Worm (Caenorhabditis elegans) whole organism, L2 larva: Measurements from ENCODE around the gene srbc-59.
A peak's percentile ranks its signal among the peaks of the same experiment; 100 is the strongest.

Source experiments
- C34F6.9 ChIP-seq: fragments of 150-350 bp; optimal IDR thresholded peaks from 2 replicates; lab custom pipeline; 2014; ENCODE audit warnings: missing biosample characterization, missing genetic modification characterization
- F13H6.1 ChIP-seq: sonication (generic microtip); optimal IDR thresholded peaks from 2 replicates; lab custom pipeline; 2016; ENCODE audit warnings: missing genetic modification characterization, missing compliant biosample characterization
- R02D3.7 ChIP-seq: fragments of 150-350 bp; optimal IDR thresholded peaks from 2 replicates; lab custom pipeline; 2014; ENCODE audit warnings: missing biosample characterization, missing genetic modification characterization
- ZK546.5 ChIP-seq: sonication (generic microtip); optimal IDR thresholded peaks from 2 replicates; lab custom pipeline; 2017; ENCODE audit warnings: missing biosample characterization, missing genetic modification characterization
- alr-1 ChIP-seq: fragments of 150-350 bp; optimal IDR thresholded peaks from 2 replicates; lab custom pipeline; 2014; ENCODE audit warnings: missing biosample characterization, missing genetic modification characterization
- ama-1 ChIP-seq: fragments of 150-350 bp; optimal IDR thresholded peaks from 2 replicates; lab custom pipeline; 2018; ENCODE audit warnings: inconsistent platforms
- blmp-1 ChIP-seq: sonication (generic microtip); optimal IDR thresholded peaks from 2 replicates; lab custom pipeline; 2017; ENCODE audit warnings: missing genetic modification characterization, mild to moderate bottlenecking, missing compliant biosample characterization, antibody characterized with exemption, moderate library complexity; ENCODE audit not compliant: insufficient read depth
- ceh-16 ChIP-seq: fragments of 150-350 bp; optimal IDR thresholded peaks from 2 replicates; lab custom pipeline; 2014; ENCODE audit warnings: missing biosample characterization, missing genetic modification characterization
- ceh-82 ChIP-seq: fragments of 150-350 bp; optimal IDR thresholded peaks from 2 replicates; lab custom pipeline; 2014; ENCODE audit warnings: missing biosample characterization, missing genetic modification characterization
- crh-2 ChIP-seq: sonication (generic microtip); optimal IDR thresholded peaks from 2 replicates; lab custom pipeline; 2017; ENCODE audit warnings: missing biosample characterization, missing genetic modification characterization
- dmd-4 ChIP-seq: sonication (generic microtip); optimal IDR thresholded peaks from 2 replicates; lab custom pipeline; 2017; ENCODE audit warnings: missing biosample characterization, missing genetic modification characterization
- egl-27 ChIP-seq: sonication (generic microtip); optimal IDR thresholded peaks from 3 replicates; lab custom pipeline; 2017; ENCODE audit warnings: missing biosample characterization, missing genetic modification reagents, missing genetic modification characterization
- elt-1 ChIP-seq: fragments of 150-350 bp; optimal IDR thresholded peaks from 2 replicates; lab custom pipeline; 2014; ENCODE audit warnings: missing biosample characterization, missing genetic modification characterization
- fos-1 ChIP-seq: fragments of 150-350 bp; optimal IDR thresholded peaks from 2 replicates; lab custom pipeline; 2014; ENCODE audit warnings: missing biosample characterization, missing genetic modification characterization
- gmeb-1 ChIP-seq: fragments of 150-350 bp; optimal IDR thresholded peaks from 2 replicates; lab custom pipeline; 2014; ENCODE audit warnings: missing biosample characterization, missing genetic modification characterization
- lin-11 ChIP-seq: fragments of 150-350 bp; sonication (generic microtip); optimal IDR thresholded peaks from 2 replicates; lab custom pipeline; 2014; ENCODE audit warnings: missing biosample characterization, missing genetic modification characterization, inconsistent platforms, mixed read lengths
- lin-13 ChIP-seq: fragments of 150-350 bp; optimal IDR thresholded peaks from 2 replicates; lab custom pipeline; 2014; ENCODE audit warnings: missing biosample characterization, missing genetic modification reagents, missing genetic modification characterization
- lin-39 ChIP-seq: fragments of 150-350 bp; optimal IDR thresholded peaks from 2 replicates; lab custom pipeline; 2014; ENCODE audit warnings: missing biosample characterization, missing genetic modification reagents, missing genetic modification characterization
- lsy-2 ChIP-seq, 2 experiments: fragments of 150-350 bp in 1 of 2; sonication (generic microtip) in 1 of 2; optimal IDR thresholded peaks; 2 replicates each; lab custom pipeline; 2014 to 2017; ENCODE audit warnings: missing biosample characterization in 2 of 2, missing genetic modification characterization in 2 of 2
- mbf-1 ChIP-seq: sonication (generic microtip); optimal IDR thresholded peaks from 2 replicates; lab custom pipeline; 2017; ENCODE audit warnings: missing biosample characterization, missing genetic modification characterization
- nhr-10 ChIP-seq: sonication (generic microtip); optimal IDR thresholded peaks from 2 replicates; lab custom pipeline; 2017; ENCODE audit warnings: missing biosample characterization, missing genetic modification characterization
- nhr-11 ChIP-seq: fragments of 150-350 bp; optimal IDR thresholded peaks from 2 replicates; lab custom pipeline; 2014; ENCODE audit warnings: missing biosample characterization, missing genetic modification characterization
- nhr-12 ChIP-seq: fragments of 150-350 bp; optimal IDR thresholded peaks from 2 replicates; lab custom pipeline; 2014; ENCODE audit warnings: missing biosample characterization, missing genetic modification characterization
- nhr-129 ChIP-seq: fragments of 150-350 bp; optimal IDR thresholded peaks from 2 replicates; lab custom pipeline; 2014; ENCODE audit warnings: missing biosample characterization, missing genetic modification characterization
- nhr-21 ChIP-seq: fragments of 150-350 bp; optimal IDR thresholded peaks from 2 replicates; lab custom pipeline; 2014; ENCODE audit warnings: missing biosample characterization, missing genetic modification characterization
- nhr-23 ChIP-seq: fragments of 150-350 bp; optimal IDR thresholded peaks from 2 replicates; lab custom pipeline; 2014; ENCODE audit warnings: missing biosample characterization, missing genetic modification reagents, missing genetic modification characterization
- nhr-237 ChIP-seq: fragments of 150-350 bp; optimal IDR thresholded peaks from 2 replicates; lab custom pipeline; 2014; ENCODE audit warnings: missing biosample characterization, missing genetic modification characterization
- nhr-25 ChIP-seq: fragments of 150-350 bp; sonication (generic microtip); optimal IDR thresholded peaks from 3 replicates; lab custom pipeline; 2014; ENCODE audit warnings: missing biosample characterization, missing genetic modification characterization
- nhr-77 ChIP-seq: fragments of 150-350 bp; optimal IDR thresholded peaks from 2 replicates; lab custom pipeline; 2014; ENCODE audit warnings: missing biosample characterization, missing genetic modification characterization
- peb-1 ChIP-seq: fragments of 150-350 bp; optimal IDR thresholded peaks from 2 replicates; lab custom pipeline; 2014; ENCODE audit warnings: missing biosample characterization, missing genetic modification characterization
- skn-1 ChIP-seq: sonication (generic microtip); optimal IDR thresholded peaks from 2 replicates; lab custom pipeline; 2017; ENCODE audit warnings: missing biosample characterization, missing genetic modification characterization
- sma-3 ChIP-seq: sonication (generic microtip); optimal IDR thresholded peaks from 2 replicates; lab custom pipeline; 2016; ENCODE audit warnings: missing genetic modification reagents, missing genetic modification characterization, missing compliant biosample characterization
- sma-9 ChIP-seq, 2 experiments: fragments of 150-350 bp in 1 of 2; sonication (generic microtip) in 1 of 2; optimal IDR thresholded peaks; 2 replicates each; lab custom pipeline; 2014 to 2016; ENCODE audit warnings: missing genetic modification characterization in 2 of 2, mild to moderate bottlenecking in 1 of 2, missing biosample characterization in 1 of 2, missing compliant biosample characterization in 1 of 2, missing genetic modification reagents in 1 of 2, moderate library complexity in 1 of 2
- unc-39 ChIP-seq: fragments of 150-350 bp; optimal IDR thresholded peaks from 2 replicates; lab custom pipeline; 2014; ENCODE audit warnings: missing biosample characterization, missing genetic modification characterization
- unc-55 ChIP-seq: fragments of 150-350 bp; sonication (generic microtip); optimal IDR thresholded peaks from 3 replicates; lab custom pipeline; 2014; ENCODE audit warnings: missing biosample characterization, missing genetic modification reagents, missing genetic modification characterization
- unc-62 ChIP-seq: fragments of 150-350 bp; optimal IDR thresholded peaks from 2 replicates; lab custom pipeline; 2014; ENCODE audit warnings: missing biosample characterization, missing genetic modification reagents, missing genetic modification characterization
- zag-1 ChIP-seq: fragments of 150-350 bp; optimal IDR thresholded peaks from 2 replicates; lab custom pipeline; 2014; ENCODE audit warnings: missing biosample characterization, missing genetic modification characterization
- ztf-1 ChIP-seq: fragments of 200-800 bp; sonication (Bioruptor generic); conservative IDR thresholded peaks from 2 replicates; pipeline ENCODE4 v1.3.6; 2022; ENCODE audit warnings: missing genetic modification characterization, missing compliant biosample characterization
- ztf-11 ChIP-seq: sonication (generic microtip); optimal IDR thresholded peaks from 2 replicates; lab custom pipeline; 2017; ENCODE audit warnings: missing biosample characterization, missing genetic modification characterization
- ztf-4 ChIP-seq: fragments of 150-350 bp; optimal IDR thresholded peaks from 2 replicates; lab custom pipeline; 2014; ENCODE audit warnings: missing biosample characterization, missing genetic modification characterization

The srbc-59 gene

DNA sequence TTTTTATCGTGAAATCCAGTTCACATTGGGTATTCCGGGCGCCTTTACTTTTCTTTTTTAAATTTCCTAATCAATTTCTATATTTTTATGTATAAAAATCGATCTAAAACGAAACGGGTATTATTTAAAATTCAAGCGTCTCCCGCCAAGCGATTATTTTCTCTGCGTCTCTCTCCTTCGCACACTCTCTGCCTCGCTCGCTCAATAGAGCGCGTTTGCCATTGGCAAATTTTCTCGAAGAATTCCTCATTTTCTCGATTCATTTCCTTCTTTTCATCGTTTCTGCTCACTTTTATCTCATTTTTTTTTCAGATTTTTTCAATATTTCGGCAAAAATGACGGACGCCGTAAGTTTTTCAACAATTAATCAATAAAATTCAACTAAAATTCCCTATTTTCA, 5.2 kb upstream of the srbc-59 start, which contains the start of gene sti-1 (continued):
- no peak for TF ChIP-seq ceh-16 (tag; lab: Kevin White, UChicago)
- TF ChIP-seq skn-1 (tag; lab: Kevin White, UChicago), result no peak
- TF ChIP-seq nhr-25 (tag; lab: Kevin White, UChicago), result peak; percentile 69
- TF ChIP-seq nhr-21, result peak; percentile 81
- peak; percentile 72 for TF ChIP-seq egl-27 (tag; lab: Kevin White, UChicago)
- TF ChIP-seq nhr-12, result no peak
- TF ChIP-seq lin-11 (tag; lab: Kevin White, UChicago), result peak; percentile 79
- no peak for TF ChIP-seq dmd-4 (tag; lab: Kevin White, UChicago)
- peak; percentile 9 for TF ChIP-seq unc-62 (GFP tag; lab: Kevin White, UChicago)
- TF ChIP-seq unc-39 (tag; lab: Kevin White, UChicago), result no peak
- peak; percentile 66 for TF ChIP-seq fos-1 (tag; lab: Kevin White, UChicago)
- TF ChIP-seq crh-2 (tag; lab: Kevin White, UChicago), result peak; percentile 90
- TF ChIP-seq alr-1 (tag; lab: Kevin White, UChicago), result no peak
- TF ChIP-seq ZK546.5 (tag; lab: Kevin White, UChicago), result no peak
- peak; percentile 89 for TF ChIP-seq sma-9 (GFP tag; optimal IDR thresholded peaks at IDR 0.05; lab: Kevin White, UChicago)
- no peak for TF ChIP-seq sma-9 (tag; optimal IDR thresholded peaks at IDR 0.05; lab: Kevin White, UChicago)
- peak; percentile 80 for TF ChIP-seq F13H6.1

DNA sequence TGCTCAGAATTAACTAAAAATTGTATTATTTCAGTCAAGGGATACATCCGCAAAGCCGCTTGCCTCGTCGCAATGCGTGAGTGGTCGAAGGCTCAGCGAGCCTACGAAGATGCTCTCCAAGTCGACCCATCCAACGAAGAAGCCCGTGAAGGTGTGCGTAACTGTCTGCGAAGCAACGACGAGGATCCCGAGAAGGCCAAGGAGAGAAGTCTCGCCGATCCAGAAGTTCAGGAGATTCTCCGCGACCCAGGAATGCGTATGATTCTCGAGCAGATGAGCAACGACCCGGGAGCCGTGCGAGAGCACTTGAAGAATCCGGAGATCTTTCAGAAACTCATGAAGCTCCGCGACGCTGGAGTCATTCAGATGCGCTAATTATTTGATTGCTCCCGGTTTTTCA, 4.1 kb upstream of the srbc-59 start:
- TF ChIP-seq nhr-12, result no peak
- no peak for TF ChIP-seq nhr-23 (tag; lab: Kevin White, UChicago)
- no peak for TF ChIP-seq F13H6.1
- TF ChIP-seq nhr-237 (tag; lab: Kevin White, UChicago), result no peak
- TF ChIP-seq zag-1 (tag; lab: Kevin White, UChicago), result no peak
- no peak for TF ChIP-seq gmeb-1 (tag; lab: Kevin White, UChicago)
- no peak for TF ChIP-seq fos-1 (tag; lab: Kevin White, UChicago)
- no peak for TF ChIP-seq mbf-1 (tag; lab: Kevin White, UChicago)
- no peak for TF ChIP-seq egl-27 (tag; lab: Kevin White, UChicago)
- no peak for TF ChIP-seq nhr-21
- no peak for TF ChIP-seq skn-1 (tag; lab: Kevin White, UChicago)
- TF ChIP-seq nhr-77, result no peak
- no peak for TF ChIP-seq ama-1 (lab: Kevin White, UChicago)
- no peak for TF ChIP-seq R02D3.7 (tag; lab: Kevin White, UChicago)
- no peak for TF ChIP-seq dmd-4 (tag; lab: Kevin White, UChicago)
- no peak for TF ChIP-seq ZK546.5 (tag; lab: Kevin White, UChicago)
- TF ChIP-seq nhr-11 (tag; lab: Kevin White, UChicago), result no peak
- TF ChIP-seq ztf-11 (tag; lab: Kevin White, UChicago), result no peak
- no peak for TF ChIP-seq alr-1 (tag; lab: Kevin White, UChicago)
- no peak for TF ChIP-seq lsy-2 (tag; optimal IDR thresholded peaks at IDR 0.05; lab: Kevin White, UChicago)
- TF ChIP-seq, all 48 proteins: peak for 0

DNA sequence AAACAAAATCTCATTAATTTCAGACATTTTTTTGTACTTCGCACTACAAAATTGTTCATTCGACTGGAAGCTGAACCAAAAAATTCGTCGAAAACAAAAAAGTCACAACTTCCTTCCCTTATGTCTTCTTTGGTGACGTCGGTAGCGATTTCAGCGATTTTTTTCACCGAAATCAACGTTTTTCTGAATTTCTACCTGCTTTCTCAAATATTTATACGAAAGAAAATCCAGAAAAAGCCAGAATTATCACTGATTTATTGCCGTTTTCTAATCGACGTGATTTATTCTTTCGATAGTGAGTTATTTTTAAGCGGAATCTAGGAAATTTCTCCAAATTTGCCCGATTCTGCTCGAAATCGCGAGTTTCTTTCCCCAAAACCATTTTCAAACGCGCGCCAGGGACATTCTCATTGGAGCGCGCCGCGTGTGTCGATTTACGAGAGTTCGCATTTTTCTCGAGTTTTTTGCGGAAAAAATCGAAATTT, 3.5 kb upstream of the srbc-59 start, which contains the start of gene srbc-58:
srbc-58 (plus strand) TSS at position 121 of the 485 bp plus-strand sequence.
- TF ChIP-seq nhr-237 (tag; lab: Kevin White, UChicago) (no peak), nhr-129 (tag; lab: Kevin White, UChicago) (peak; percentile 16), elt-1 (no peak), fos-1 (tag; lab: Kevin White, UChicago) (no peak), nhr-12 (no peak), lsy-2 (tag; optimal IDR thresholded peaks at IDR 0.05; lab: Kevin White, UChicago) (peak in 1 of 2 experiments; percentile 13), skn-1 (tag; lab: Kevin White, UChicago) (no peak), sma-3 (GFP tag; lab: Kevin White, UChicago) (no peak), ztf-1 (no peak), ceh-82 (tag; lab: Kevin White, UChicago) (no peak), nhr-77 (no peak), ztf-4 (tag; lab: Kevin White, UChicago) (peak; percentile 41), ama-1 (lab: Kevin White, UChicago) (peak; percentile 70), crh-2 (tag; lab: Kevin White, UChicago) (peak; percentile 27), F13H6.1 (peak; percentile 3), blmp-1 (tag; lab: Kevin White, UChicago) (no peak), nhr-11 (tag; lab: Kevin White, UChicago) (no peak), mbf-1 (tag; lab: Kevin White, UChicago) (no peak), zag-1 (tag; lab: Kevin White, UChicago) (no peak), unc-55 (GFP tag; lab: Kevin White, UChicago) (peak; percentile 34), unc-39 (tag; lab: Kevin White, UChicago) (no peak), lin-39 (tag; lab: Kevin White, UChicago) (no peak), nhr-25 (tag; lab: Kevin White, UChicago) (no peak), lin-11 (tag; lab: Kevin White, UChicago) (no peak), nhr-21 (no peak), nhr-23 (tag; lab: Kevin White, UChicago) (no peak), peb-1 (no peak), lin-13 (peak; percentile 9), C34F6.9 (tag; lab: Kevin White, UChicago) (peak; percentile 29), ZK546.5 (tag; lab: Kevin White, UChicago) (no peak), gmeb-1 (tag; lab: Kevin White, UChicago) (peak; percentile 23), nhr-10 (tag; lab: Kevin White, UChicago) (no peak)
- TF ChIP-seq, all 48 proteins: peak for 10
